Fruit fly (Drosophila melanogaster) whole organism, pupa: ENCODE results near the gene kni.

Experiments
- CG32121 ChIP-seq: fragments of 200-800 bp; sonication (Bioruptor generic); IDR thresholded peaks from 2 replicates; pipeline ENCODE4 v1.3.6; 2022; ENCODE audit warnings: missing biosample characterization, missing genetic modification characterization
- CG34367 ChIP-seq: fragments of 200-800 bp; sonication (Bioruptor generic); optimal IDR thresholded peaks from 2 replicates; lab custom pipeline; 2018; ENCODE audit warnings: missing biosample characterization, mild to moderate bottlenecking, missing genetic modification characterization
- EcR ChIP-seq: fragments of 200-800 bp; sonication (Bioruptor generic); optimal IDR thresholded peaks from 3 replicates; lab custom pipeline; 2019; ENCODE audit warnings: missing biosample characterization, missing genetic modification characterization, mild to moderate bottlenecking, moderate library complexity, missing genetic modification reagents
- Pif1B ChIP-seq: fragments of 200-800 bp; sonication (Bioruptor generic); optimal IDR thresholded peaks from 3 replicates; lab custom pipeline; 2016; ENCODE audit warnings: missing biosample characterization, missing genetic modification characterization

dm6 chr3L:20711397-20711796 is 16.2 kb upstream of the kni start:
- TF ChIP-seq Pif1B: no peak
- no peak for TF ChIP-seq CG34367 (tag; lab: Kevin White, UChicago)
- no peak for TF ChIP-seq EcR (GFP tag; lab: Kevin White, UChicago)
- TF ChIP-seq CG32121: no peak
